Worm (Caenorhabditis elegans) whole organism, L2 larva: ENCODE data around the gene vha-1.

Experiments
- ZK546.5 ChIP-seq: sonication (generic microtip); optimal IDR thresholded peaks from 2 replicates; lab custom pipeline; 2017; ENCODE audit warnings: missing biosample characterization, missing genetic modification characterization
- blmp-1 ChIP-seq: sonication (generic microtip); optimal IDR thresholded peaks from 2 replicates; lab custom pipeline; 2017; ENCODE audit warnings: missing genetic modification characterization, mild to moderate bottlenecking, missing compliant biosample characterization, antibody characterized with exemption, moderate library complexity; ENCODE audit not compliant: insufficient read depth
- ceh-16 ChIP-seq: fragments of 150-350 bp; optimal IDR thresholded peaks from 2 replicates; lab custom pipeline; 2014; ENCODE audit warnings: missing biosample characterization, missing genetic modification characterization
- crh-2 ChIP-seq: sonication (generic microtip); optimal IDR thresholded peaks from 2 replicates; lab custom pipeline; 2017; ENCODE audit warnings: missing biosample characterization, missing genetic modification characterization
- egl-27 ChIP-seq: sonication (generic microtip); optimal IDR thresholded peaks from 3 replicates; lab custom pipeline; 2017; ENCODE audit warnings: missing biosample characterization, missing genetic modification reagents, missing genetic modification characterization
- fos-1 ChIP-seq: fragments of 150-350 bp; optimal IDR thresholded peaks from 2 replicates; lab custom pipeline; 2014; ENCODE audit warnings: missing biosample characterization, missing genetic modification characterization
- gmeb-1 ChIP-seq: fragments of 150-350 bp; optimal IDR thresholded peaks from 2 replicates; lab custom pipeline; 2014; ENCODE audit warnings: missing biosample characterization, missing genetic modification characterization
- lin-13 ChIP-seq: fragments of 150-350 bp; optimal IDR thresholded peaks from 2 replicates; lab custom pipeline; 2014; ENCODE audit warnings: missing biosample characterization, missing genetic modification reagents, missing genetic modification characterization
- lin-39 ChIP-seq: fragments of 150-350 bp; optimal IDR thresholded peaks from 2 replicates; lab custom pipeline; 2014; ENCODE audit warnings: missing biosample characterization, missing genetic modification reagents, missing genetic modification characterization
- mdl-1 ChIP-seq, 2 experiments: fragments of 150-350 bp in 1 of 2; sonication (generic microtip) in 1 of 2; optimal IDR thresholded peaks; 2 replicates each; lab custom pipeline; 2017; ENCODE audit warnings: missing biosample characterization in 2 of 2, missing genetic modification characterization in 2 of 2
- nhr-237 ChIP-seq: fragments of 150-350 bp; optimal IDR thresholded peaks from 2 replicates; lab custom pipeline; 2014; ENCODE audit warnings: missing biosample characterization, missing genetic modification characterization
- unc-39 ChIP-seq: fragments of 150-350 bp; optimal IDR thresholded peaks from 2 replicates; lab custom pipeline; 2014; ENCODE audit warnings: missing biosample characterization, missing genetic modification characterization
- unc-55 ChIP-seq: fragments of 150-350 bp; sonication (generic microtip); optimal IDR thresholded peaks from 3 replicates; lab custom pipeline; 2014; ENCODE audit warnings: missing biosample characterization, missing genetic modification reagents, missing genetic modification characterization

- no peak for TF ChIP-seq ceh-16 (tag; lab: Kevin White, UChicago)
- no peak for TF ChIP-seq blmp-1 (tag; lab: Kevin White, UChicago)
- TF ChIP-seq lin-39 (tag; lab: Kevin White, UChicago), result no peak
- TF ChIP-seq nhr-237 (tag; lab: Kevin White, UChicago), result no peak
- TF ChIP-seq unc-39 (tag; lab: Kevin White, UChicago), result no peak
- TF ChIP-seq gmeb-1 (tag; lab: Kevin White, UChicago), result peak; percentile 19
- peak; percentile 37 for TF ChIP-seq lin-13 (GFP tag; lab: Kevin White, UChicago)
- no peak for TF ChIP-seq ZK546.5 (tag; lab: Kevin White, UChicago)
- no peak for TF ChIP-seq unc-55
- no peak for TF ChIP-seq mdl-1 (tag; optimal IDR thresholded peaks at IDR 0.05; lab: Kevin White, UChicago)
- TF ChIP-seq crh-2 (tag; lab: Kevin White, UChicago), result no peak
- TF ChIP-seq egl-27 (tag; lab: Kevin White, UChicago), result no peak
- TF ChIP-seq fos-1, result no peak
Measured at ce11 chrIII:9804997-9805610, 24.1 kb downstream of the vha-1 start, which contains the start of gene riok-3.
